Worm (Caenorhabditis elegans) whole organism, L1 larva: Measurements from ENCODE around the gene flp-23.

Experiments
- aha-1 ChIP-seq: fragments of 150-350 bp; optimal IDR thresholded peaks from 2 replicates; lab custom pipeline; 2014; ENCODE audit warnings: missing biosample characterization, missing genetic modification characterization
- alr-1 ChIP-seq: fragments of 200-800 bp; sonication (Bioruptor generic); optimal IDR thresholded peaks from 2 replicates; lab custom pipeline; 2018; ENCODE audit warnings: borderline replicate concordance, mild to moderate bottlenecking, missing genetic modification characterization, missing compliant biosample characterization
- aly-2 ChIP-seq: fragments of 150-350 bp; optimal IDR thresholded peaks from 2 replicates; lab custom pipeline; 2014; ENCODE audit warnings: missing biosample characterization, missing genetic modification characterization
- ceh-8 ChIP-seq: fragments of 200-800 bp; sonication (Bioruptor generic); optimal IDR thresholded peaks from 2 replicates; lab custom pipeline; 2018; ENCODE audit warnings: mild to moderate bottlenecking, missing genetic modification characterization, moderate library complexity, missing compliant biosample characterization

ce11 chrIII:8621982-8622381, 28.6 kb upstream of the flp-23 start:
- TF ChIP-seq alr-1 (no peak), aly-2 (tag; lab: Kevin White, UChicago) (no peak), aha-1 (tag; lab: Kevin White, UChicago) (no peak), ceh-8 (GFP tag; lab: Kevin White, UChicago) (no peak)
